Fruit fly (Drosophila melanogaster): ENCODE results near the gene CG33303.
A peak's percentile ranks its signal among the peaks of the same experiment; 100 is the strongest.

Gene CG33303

DNA sequence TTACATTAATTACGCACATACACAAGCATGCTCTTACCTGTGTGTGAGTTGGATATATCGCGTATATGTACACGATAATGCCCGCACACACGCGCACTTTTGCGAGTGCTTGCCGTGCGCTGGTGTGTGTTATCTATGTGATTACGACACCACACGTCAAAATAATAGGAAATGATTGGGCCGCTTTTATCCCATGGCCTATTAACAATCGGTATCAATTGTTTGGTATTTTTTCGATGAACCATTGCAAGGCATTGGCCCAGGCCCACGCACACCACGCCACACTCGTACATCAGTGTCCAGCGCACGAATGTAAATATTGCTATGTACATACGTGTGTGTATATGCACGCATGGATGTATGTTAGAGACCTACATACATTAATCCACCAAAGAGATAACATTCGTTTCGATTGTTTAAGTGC lies 40.7 kb downstream of the CG33303 start (continued):
- TF ChIP-seq CG8388 (GFP tag; optimal IDR thresholded peaks at IDR 0.05), result peak; percentile 48
- TF ChIP-seq sna (GFP tag; IDR thresholded peaks at IDR 0.05; ENCODE audit: partially characterized antibody), result peak; percentile 63
- TF ChIP-seq CG32767 (GFP tag; IDR thresholded peaks at IDR 0.05), result peak; percentile 59; the same call in 1 of the 2 replicates
- no peak for TF ChIP-seq danr (GFP tag; IDR thresholded peaks at IDR 0.05)
- TF ChIP-seq CG7963 (GFP tag; IDR thresholded peaks at IDR 0.05; ENCODE audit: partially characterized antibody), result no peak
- TF ChIP-seq seq (GFP tag; IDR thresholded peaks at IDR 0.05), result no peak
- no peak for TF ChIP-seq inv (GFP tag; IDR thresholded peaks at IDR 0.05; ENCODE audit: partially characterized antibody)
- peak; percentile 28 for TF ChIP-seq CG10274 (GFP tag; optimal IDR thresholded peaks at IDR 0.05)
- no peak for TF ChIP-seq CG9215 (GFP tag; IDR thresholded peaks at IDR 0.05)
- TF ChIP-seq CG8765 (GFP tag; IDR thresholded peaks at IDR 0.05), result no peak
- TF ChIP-seq disco-r (GFP tag; optimal IDR thresholded peaks at IDR 0.05), result peak; percentile 24
- peak; percentile 56 for TF ChIP-seq CG13424 (tag; optimal IDR thresholded peaks at IDR 0.05)
- TF ChIP-seq stwl (tag; optimal IDR thresholded peaks at IDR 0.05), result peak; percentile 65
- TF ChIP-seq lov (optimal IDR thresholded peaks at IDR 0.05), result no peak
- no peak for TF ChIP-seq lov (GFP tag; IDR thresholded peaks at IDR 0.05)
- TF ChIP-seq Trl (optimal IDR thresholded peaks at IDR 0.05), result peak in 1 of 2 experiments; percentile 31
- TF ChIP-seq Trl (GFP tag; optimal IDR thresholded peaks at IDR 0.05), result peak; percentile 45
- no peak for TF ChIP-seq crol (GFP tag; IDR thresholded peaks at IDR 0.05)
- TF ChIP-seq dmrt99B (tag; optimal IDR thresholded peaks at IDR 0.05), result peak; percentile 47
- peak; percentile 74 for TF ChIP-seq Nf-YC (tag; optimal IDR thresholded peaks at IDR 0.05)
- TF ChIP-seq chm (GFP tag; IDR thresholded peaks at IDR 0.05), result no peak; the same call in 1 of the 2 replicates
- peak; percentile 62 for TF ChIP-seq BEAF-32 (GFP tag; optimal IDR thresholded peaks at IDR 0.05)
- TF ChIP-seq zfh1 (GFP tag; IDR thresholded peaks at IDR 0.05), result no peak
- peak; percentile 9 for TF ChIP-seq Myb (GFP tag; optimal IDR thresholded peaks at IDR 0.05)
- peak; percentile 48; the same call in 1 of the 2 replicates for TF ChIP-seq tna (GFP tag; IDR thresholded peaks at IDR 0.05; ENCODE audit: partially characterized antibody)
- no peak for TF ChIP-seq Atf3 (GFP tag; optimal IDR thresholded peaks at IDR 0.05)
- peak; percentile 14 for TF ChIP-seq CG7839 (tag; optimal IDR thresholded peaks at IDR 0.05)
- TF ChIP-seq bab2 (GFP tag; optimal IDR thresholded peaks at IDR 0.05), result peak; percentile 10
- no peak for TF ChIP-seq hkb (optimal IDR thresholded peaks at IDR 0.05)
- TF ChIP-seq hkb (GFP tag; IDR thresholded peaks at IDR 0.05), result peak; percentile 69
- no peak for TF ChIP-seq CG9437 (GFP tag; optimal IDR thresholded peaks at IDR 0.05)
- no peak for TF ChIP-seq z (GFP tag; IDR thresholded peaks at IDR 0.05)
- TF ChIP-seq NC2α (GFP tag; optimal IDR thresholded peaks at IDR 0.05), result no peak
- 0 out of 2 replicates have a peak, but pooled peaks have one; percentile 10 for TF ChIP-seq CG7372 (GFP tag; IDR thresholded peaks at IDR 0.05)
- no peak for TF ChIP-seq Aef1 (GFP tag; IDR thresholded peaks at IDR 0.05)
- no peak for TF ChIP-seq CG6272 (GFP tag; IDR thresholded peaks at IDR 0.05)
- peak; percentile 30 for TF ChIP-seq CG11398 (GFP tag; optimal IDR thresholded peaks at IDR 0.05)
- no peak for TF ChIP-seq Ssrp (tag; optimal IDR thresholded peaks at IDR 0.05)
- peak; percentile 65 for TF ChIP-seq CG4707 (GFP tag; optimal IDR thresholded peaks at IDR 0.05)
- peak; percentile 69 for TF ChIP-seq schlank (tag; optimal IDR thresholded peaks at IDR 0.05)
- no peak for TF ChIP-seq toy (GFP tag; IDR thresholded peaks at IDR 0.05)
- TF ChIP-seq wor (GFP tag; IDR thresholded peaks at IDR 0.05), result no peak
- peak; percentile 36 for TF ChIP-seq CG15269 (tag; optimal IDR thresholded peaks at IDR 0.05)
- peak; percentile 88 for TF ChIP-seq YL-1 (GFP tag; optimal IDR thresholded peaks at IDR 0.05)
- peak; percentile 63 for TF ChIP-seq Fer3 (tag; optimal IDR thresholded peaks at IDR 0.05)
- peak; percentile 16; the same call in 1 of the 2 replicates for TF ChIP-seq Adf1 (GFP tag; IDR thresholded peaks at IDR 0.05)
- peak; percentile 44 for TF ChIP-seq CG10267 (tag; optimal IDR thresholded peaks at IDR 0.05)
- TF ChIP-seq sc (optimal IDR thresholded peaks at IDR 0.05), result no peak
- peak; percentile 11 for TF ChIP-seq sc (GFP tag; optimal IDR thresholded peaks at IDR 0.05)
- TF ChIP-seq CG10209 (GFP tag; optimal IDR thresholded peaks at IDR 0.05), result peak; percentile 63
- TF ChIP-seq CG12219 (GFP tag; optimal IDR thresholded peaks at IDR 0.05), result peak; percentile 75
- no peak for TF ChIP-seq gsb (GFP tag; IDR thresholded peaks at IDR 0.05)

All from whole organism, embryonic.